Fruit fly (Drosophila melanogaster): ENCODE data around the gene CG14671.

- TF ChIP-seq Dfd (GFP tag; optimal IDR thresholded peaks at IDR 0.05) (no peak), psq (GFP tag; optimal IDR thresholded peaks at IDR 0.05) (peak; percentile 30), h (GFP tag; optimal IDR thresholded peaks at IDR 0.05) (peak; percentile 35), lola (GFP tag; optimal IDR thresholded peaks at IDR 0.05) (no peak), Myc (optimal IDR thresholded peaks at IDR 0.05) (no peak), Abd-B (GFP tag; optimal IDR thresholded peaks at IDR 0.05) (no peak), Sp1 (GFP tag; optimal IDR thresholded peaks at IDR 0.05) (no peak), Hr78 (GFP tag; optimal IDR thresholded peaks at IDR 0.05) (no peak), Dif (GFP tag; optimal IDR thresholded peaks at IDR 0.05; ENCODE audit: partially characterized antibody) (no peak), dmrt93B (GFP tag; optimal IDR thresholded peaks at IDR 0.05) (peak; percentile 8), usp (GFP tag; optimal IDR thresholded peaks at IDR 0.05) (no peak), dsf (GFP tag; optimal IDR thresholded peaks at IDR 0.05; ENCODE audit: borderline replicate concordance) (no peak), HLH106 (tag; optimal IDR thresholded peaks at IDR 0.05) (peak; percentile 48), Rel (GFP tag; optimal IDR thresholded peaks at IDR 0.05) (no peak), Rel (tag; optimal IDR thresholded peaks at IDR 0.05) (no peak)
Observed at dm6 chr3R:5518627-5519026, 46.0 kb downstream of the CG14671 start.
